Worm (Caenorhabditis elegans) whole organism, late embryonic: ENCODE data around the gene cyp-32B1.

Experiments used
- ahr-1 ChIP-seq: sonication (generic microtip); optimal IDR thresholded peaks from 2 replicates; lab custom pipeline; 2016; ENCODE audit warnings: missing genetic modification characterization, missing compliant biosample characterization
- ceh-2 ChIP-seq: sonication (generic microtip); optimal IDR thresholded peaks from 2 replicates; lab custom pipeline; 2016; ENCODE audit warnings: missing genotype, missing genetic modification characterization, missing compliant biosample characterization
- ceh-48 ChIP-seq: sonication (generic microtip); optimal IDR thresholded peaks from 2 replicates; lab custom pipeline; 2016; ENCODE audit warnings: missing genetic modification characterization, inconsistent platforms, missing compliant biosample characterization
- hlh-13 ChIP-seq: fragments of 200-800 bp; sonication (Bioruptor generic); optimal IDR thresholded peaks from 2 replicates; lab custom pipeline; 2018; ENCODE audit warnings: mild to moderate bottlenecking, missing genetic modification characterization, missing compliant biosample characterization
- hlh-8 ChIP-seq: sonication (generic microtip); optimal IDR thresholded peaks from 2 replicates; lab custom pipeline; 2016; ENCODE audit warnings: missing genotype, missing genetic modification characterization, missing compliant biosample characterization
- madf-2 ChIP-seq: sonication (generic microtip); optimal IDR thresholded peaks from 2 replicates; lab custom pipeline; 2017; ENCODE audit warnings: missing genetic modification characterization, missing compliant biosample characterization
- pha-4 ChIP-seq: fragments of 150-350 bp; optimal IDR thresholded peaks from 2 replicates; lab custom pipeline; 2018; ENCODE audit warnings: missing biosample characterization, missing genetic modification reagents, missing genetic modification characterization
- pqm-1 ChIP-seq: sonication (generic microtip); optimal IDR thresholded peaks from 2 replicates; lab custom pipeline; 2016; ENCODE audit warnings: missing genetic modification characterization, missing compliant biosample characterization
- ref-2 ChIP-seq: sonication (generic microtip); optimal IDR thresholded peaks from 2 replicates; lab custom pipeline; 2016; ENCODE audit warnings: missing genetic modification characterization, missing compliant biosample characterization
- sox-2 ChIP-seq: fragments of 200-800 bp; sonication (Bioruptor generic); IDR thresholded peaks from 2 replicates; pipeline ENCODE4 v1.3.6; 2022; ENCODE audit warnings: missing genetic modification reagents, missing genetic modification characterization, missing compliant biosample characterization
- sox-4 ChIP-seq: sonication (generic microtip); optimal IDR thresholded peaks from 2 replicates; lab custom pipeline; 2017; ENCODE audit warnings: mild to moderate bottlenecking, missing genetic modification characterization, inconsistent platforms, missing compliant biosample characterization
- unc-3 ChIP-seq, 2 experiments: fragments of 200-800 bp in 1 of 2; sonication (Bioruptor generic) in 1 of 2; sonication (generic microtip) in 1 of 2; conservative IDR thresholded peaks in 1 of 2; optimal IDR thresholded peaks in 1 of 2; 2 replicates each; pipeline versions ENCODE4 v1.3.6 to Lab custom; 2016 to 2022; ENCODE audit warnings: missing compliant biosample characterization in 2 of 2, missing genetic modification characterization in 2 of 2, missing genetic modification reagents in 1 of 2

- no peak for TF ChIP-seq hlh-13 (GFP tag; lab: Kevin White, UChicago)
- TF ChIP-seq madf-2 = no peak
- no peak for TF ChIP-seq sox-4 (tag; lab: Kevin White, UChicago)
- no peak for TF ChIP-seq ahr-1 (tag; lab: Kevin White, UChicago)
- TF ChIP-seq pqm-1 (tag; lab: Kevin White, UChicago) = no peak
- TF ChIP-seq pha-4 (tag; lab: Kevin White, UChicago) = no peak
- no peak for TF ChIP-seq hlh-8
- TF ChIP-seq ceh-2 (tag; lab: Kevin White, UChicago) = no peak
- no peak for TF ChIP-seq sox-2 (GFP tag; lab: Robert Waterston, UW)
- no peak for TF ChIP-seq ceh-48 (tag; lab: Kevin White, UChicago)
- TF ChIP-seq unc-3 (GFP tag; conservative IDR thresholded peaks at IDR 0.05; lab: Robert Waterston, UW) = no peak
- no peak for TF ChIP-seq unc-3 (tag; optimal IDR thresholded peaks at IDR 0.05; lab: Kevin White, UChicago)
- no peak for TF ChIP-seq ref-2
Observed at ce11 chrV:2150876-2151275, 50.3 kb downstream of the cyp-32B1 start, which contains the start of gene C45H4.13.
